Worm (Caenorhabditis elegans) whole organism, L2 larva: ENCODE data around the gene F41D9.2.
A peak's percentile ranks its signal among the peaks of the same experiment; 100 is the strongest.

Experiments used
- C34F6.9 ChIP-seq: fragments of 150-350 bp; optimal IDR thresholded peaks from 2 replicates; lab custom pipeline; 2014; ENCODE audit warnings: missing biosample characterization, missing genetic modification characterization
- F13H6.1 ChIP-seq: sonication (generic microtip); optimal IDR thresholded peaks from 2 replicates; lab custom pipeline; 2016; ENCODE audit warnings: missing genetic modification characterization, missing compliant biosample characterization
- R02D3.7 ChIP-seq: fragments of 150-350 bp; optimal IDR thresholded peaks from 2 replicates; lab custom pipeline; 2014; ENCODE audit warnings: missing biosample characterization, missing genetic modification characterization
- Y55F3AM.14 ChIP-seq: fragments of 200-800 bp; sonication (Bioruptor generic); optimal IDR thresholded peaks from 2 replicates; lab custom pipeline; 2018; ENCODE audit warnings: mild to moderate bottlenecking, missing genetic modification characterization, missing compliant biosample characterization
- ZK546.5 ChIP-seq: sonication (generic microtip); optimal IDR thresholded peaks from 2 replicates; lab custom pipeline; 2017; ENCODE audit warnings: missing biosample characterization, missing genetic modification characterization
- alr-1 ChIP-seq: fragments of 150-350 bp; optimal IDR thresholded peaks from 2 replicates; lab custom pipeline; 2014; ENCODE audit warnings: missing biosample characterization, missing genetic modification characterization
- aly-2 ChIP-seq: fragments of 150-350 bp; optimal IDR thresholded peaks from 2 replicates; lab custom pipeline; 2014; ENCODE audit warnings: missing biosample characterization, missing genetic modification characterization
- ama-1 ChIP-seq: fragments of 150-350 bp; optimal IDR thresholded peaks from 2 replicates; lab custom pipeline; 2018; ENCODE audit warnings: inconsistent platforms
- blmp-1 ChIP-seq: sonication (generic microtip); optimal IDR thresholded peaks from 2 replicates; lab custom pipeline; 2017; ENCODE audit warnings: missing genetic modification characterization, mild to moderate bottlenecking, missing compliant biosample characterization, antibody characterized with exemption, moderate library complexity; ENCODE audit not compliant: insufficient read depth
- ceh-16 ChIP-seq: fragments of 150-350 bp; optimal IDR thresholded peaks from 2 replicates; lab custom pipeline; 2014; ENCODE audit warnings: missing biosample characterization, missing genetic modification characterization
- ceh-82 ChIP-seq: fragments of 150-350 bp; optimal IDR thresholded peaks from 2 replicates; lab custom pipeline; 2014; ENCODE audit warnings: missing biosample characterization, missing genetic modification characterization
- dmd-4 ChIP-seq: sonication (generic microtip); optimal IDR thresholded peaks from 2 replicates; lab custom pipeline; 2017; ENCODE audit warnings: missing biosample characterization, missing genetic modification characterization
- egl-27 ChIP-seq: sonication (generic microtip); optimal IDR thresholded peaks from 3 replicates; lab custom pipeline; 2017; ENCODE audit warnings: missing biosample characterization, missing genetic modification reagents, missing genetic modification characterization
- elt-1 ChIP-seq: fragments of 150-350 bp; optimal IDR thresholded peaks from 2 replicates; lab custom pipeline; 2014; ENCODE audit warnings: missing biosample characterization, missing genetic modification characterization
- elt-3 ChIP-seq: sonication (generic microtip); optimal IDR thresholded peaks from 2 replicates; lab custom pipeline; 2017; ENCODE audit warnings: missing biosample characterization, missing genetic modification characterization
- fos-1 ChIP-seq: fragments of 150-350 bp; optimal IDR thresholded peaks from 2 replicates; lab custom pipeline; 2014; ENCODE audit warnings: missing biosample characterization, missing genetic modification characterization
- gmeb-1 ChIP-seq: fragments of 150-350 bp; optimal IDR thresholded peaks from 2 replicates; lab custom pipeline; 2014; ENCODE audit warnings: missing biosample characterization, missing genetic modification characterization
- lin-11 ChIP-seq: fragments of 150-350 bp; sonication (generic microtip); optimal IDR thresholded peaks from 2 replicates; lab custom pipeline; 2014; ENCODE audit warnings: missing biosample characterization, missing genetic modification characterization, inconsistent platforms, mixed read lengths
- lin-13 ChIP-seq: fragments of 150-350 bp; optimal IDR thresholded peaks from 2 replicates; lab custom pipeline; 2014; ENCODE audit warnings: missing biosample characterization, missing genetic modification reagents, missing genetic modification characterization
- lin-39 ChIP-seq: fragments of 150-350 bp; optimal IDR thresholded peaks from 2 replicates; lab custom pipeline; 2014; ENCODE audit warnings: missing biosample characterization, missing genetic modification reagents, missing genetic modification characterization
- lsy-2 ChIP-seq, 2 experiments: fragments of 150-350 bp in 1 of 2; sonication (generic microtip) in 1 of 2; optimal IDR thresholded peaks; 2 replicates each; lab custom pipeline; 2014 to 2017; ENCODE audit warnings: missing biosample characterization in 2 of 2, missing genetic modification characterization in 2 of 2
- mab-5 ChIP-seq: fragments of 150-350 bp; optimal IDR thresholded peaks from 2 replicates; lab custom pipeline; 2014; ENCODE audit warnings: missing biosample characterization, missing genetic modification characterization
- mbf-1 ChIP-seq: sonication (generic microtip); optimal IDR thresholded peaks from 2 replicates; lab custom pipeline; 2017; ENCODE audit warnings: missing biosample characterization, missing genetic modification characterization
- mdl-1 ChIP-seq, 2 experiments: fragments of 150-350 bp in 1 of 2; sonication (generic microtip) in 1 of 2; optimal IDR thresholded peaks; 2 replicates each; lab custom pipeline; 2017; ENCODE audit warnings: missing biosample characterization in 2 of 2, missing genetic modification characterization in 2 of 2
- nhr-10 ChIP-seq: sonication (generic microtip); optimal IDR thresholded peaks from 2 replicates; lab custom pipeline; 2017; ENCODE audit warnings: missing biosample characterization, missing genetic modification characterization
- nhr-11 ChIP-seq: fragments of 150-350 bp; optimal IDR thresholded peaks from 2 replicates; lab custom pipeline; 2014; ENCODE audit warnings: missing biosample characterization, missing genetic modification characterization
- nhr-12 ChIP-seq: fragments of 150-350 bp; optimal IDR thresholded peaks from 2 replicates; lab custom pipeline; 2014; ENCODE audit warnings: missing biosample characterization, missing genetic modification characterization
- nhr-129 ChIP-seq: fragments of 150-350 bp; optimal IDR thresholded peaks from 2 replicates; lab custom pipeline; 2014; ENCODE audit warnings: missing biosample characterization, missing genetic modification characterization
- nhr-21 ChIP-seq: fragments of 150-350 bp; optimal IDR thresholded peaks from 2 replicates; lab custom pipeline; 2014; ENCODE audit warnings: missing biosample characterization, missing genetic modification characterization
- nhr-23 ChIP-seq: fragments of 150-350 bp; optimal IDR thresholded peaks from 2 replicates; lab custom pipeline; 2014; ENCODE audit warnings: missing biosample characterization, missing genetic modification reagents, missing genetic modification characterization
- nhr-237 ChIP-seq: fragments of 150-350 bp; optimal IDR thresholded peaks from 2 replicates; lab custom pipeline; 2014; ENCODE audit warnings: missing biosample characterization, missing genetic modification characterization
- nhr-25 ChIP-seq: fragments of 150-350 bp; sonication (generic microtip); optimal IDR thresholded peaks from 3 replicates; lab custom pipeline; 2014; ENCODE audit warnings: missing biosample characterization, missing genetic modification characterization
- nhr-6 ChIP-seq: fragments of 150-350 bp; optimal IDR thresholded peaks from 2 replicates; lab custom pipeline; 2014; ENCODE audit warnings: missing biosample characterization, missing genetic modification characterization
- nhr-77 ChIP-seq: fragments of 150-350 bp; optimal IDR thresholded peaks from 2 replicates; lab custom pipeline; 2014; ENCODE audit warnings: missing biosample characterization, missing genetic modification characterization
- peb-1 ChIP-seq: fragments of 150-350 bp; optimal IDR thresholded peaks from 2 replicates; lab custom pipeline; 2014; ENCODE audit warnings: missing biosample characterization, missing genetic modification characterization
- sem-4 ChIP-seq: fragments of 150-350 bp; optimal IDR thresholded peaks from 2 replicates; lab custom pipeline; 2014; ENCODE audit warnings: missing biosample characterization, missing genetic modification reagents, missing genetic modification characterization
- skn-1 ChIP-seq: sonication (generic microtip); optimal IDR thresholded peaks from 2 replicates; lab custom pipeline; 2017; ENCODE audit warnings: missing biosample characterization, missing genetic modification characterization
- sma-3 ChIP-seq: sonication (generic microtip); optimal IDR thresholded peaks from 2 replicates; lab custom pipeline; 2016; ENCODE audit warnings: missing genetic modification reagents, missing genetic modification characterization, missing compliant biosample characterization
- sma-9 ChIP-seq, 2 experiments: fragments of 150-350 bp in 1 of 2; sonication (generic microtip) in 1 of 2; optimal IDR thresholded peaks; 2 replicates each; lab custom pipeline; 2014 to 2016; ENCODE audit warnings: missing genetic modification characterization in 2 of 2, mild to moderate bottlenecking in 1 of 2, missing biosample characterization in 1 of 2, missing compliant biosample characterization in 1 of 2, missing genetic modification reagents in 1 of 2, moderate library complexity in 1 of 2
- snpc-4 ChIP-seq: fragments of 150-350 bp; optimal IDR thresholded peaks from 2 replicates; lab custom pipeline; 2014; ENCODE audit warnings: missing biosample characterization, missing genetic modification characterization
- unc-39 ChIP-seq: fragments of 150-350 bp; optimal IDR thresholded peaks from 2 replicates; lab custom pipeline; 2014; ENCODE audit warnings: missing biosample characterization, missing genetic modification characterization
- unc-55 ChIP-seq: fragments of 150-350 bp; sonication (generic microtip); optimal IDR thresholded peaks from 3 replicates; lab custom pipeline; 2014; ENCODE audit warnings: missing biosample characterization, missing genetic modification reagents, missing genetic modification characterization
- unc-62 ChIP-seq: fragments of 150-350 bp; optimal IDR thresholded peaks from 2 replicates; lab custom pipeline; 2014; ENCODE audit warnings: missing biosample characterization, missing genetic modification reagents, missing genetic modification characterization
- zag-1 ChIP-seq: fragments of 150-350 bp; optimal IDR thresholded peaks from 2 replicates; lab custom pipeline; 2014; ENCODE audit warnings: missing biosample characterization, missing genetic modification characterization
- ztf-1 ChIP-seq: fragments of 200-800 bp; sonication (Bioruptor generic); conservative IDR thresholded peaks from 2 replicates; pipeline ENCODE4 v1.3.6; 2022; ENCODE audit warnings: missing genetic modification characterization, missing compliant biosample characterization
- ztf-11 ChIP-seq: sonication (generic microtip); optimal IDR thresholded peaks from 2 replicates; lab custom pipeline; 2017; ENCODE audit warnings: missing biosample characterization, missing genetic modification characterization
- ztf-4 ChIP-seq: fragments of 150-350 bp; optimal IDR thresholded peaks from 2 replicates; lab custom pipeline; 2014; ENCODE audit warnings: missing biosample characterization, missing genetic modification characterization

Gene F41D9.2

ce11 chrX:8408267-8408666 is 23.5 kb upstream of the F41D9.2 start, which contains the start of gene sulp-3:
TSS of gene sulp-3 (minus strand) at chrX:8408367.
- TF ChIP-seq nhr-11 (tag; lab: Kevin White, UChicago) (no peak), ztf-4 (tag; lab: Kevin White, UChicago) (no peak), R02D3.7 (no peak), elt-3 (no peak)

- no peak for TF ChIP-seq nhr-12 (tag; lab: Kevin White, UChicago)
- no peak for TF ChIP-seq nhr-10 (tag; lab: Kevin White, UChicago)
- no peak for TF ChIP-seq unc-39 (tag; lab: Kevin White, UChicago)
- TF ChIP-seq nhr-6 (tag; lab: Kevin White, UChicago) = no peak
- no peak for TF ChIP-seq ama-1
- TF ChIP-seq mbf-1 = no peak
- TF ChIP-seq R02D3.7 = no peak
- TF ChIP-seq ztf-4 (tag; lab: Kevin White, UChicago) = no peak
- TF ChIP-seq gmeb-1 (tag; lab: Kevin White, UChicago) = no peak
- no peak for TF ChIP-seq zag-1
- no peak for TF ChIP-seq egl-27 (tag; lab: Kevin White, UChicago)
- TF ChIP-seq, all 48 proteins: peak for 0
Observed at ce11 chrX:8406815-8407214, 22.1 kb upstream of the F41D9.2 start.

DNA sequence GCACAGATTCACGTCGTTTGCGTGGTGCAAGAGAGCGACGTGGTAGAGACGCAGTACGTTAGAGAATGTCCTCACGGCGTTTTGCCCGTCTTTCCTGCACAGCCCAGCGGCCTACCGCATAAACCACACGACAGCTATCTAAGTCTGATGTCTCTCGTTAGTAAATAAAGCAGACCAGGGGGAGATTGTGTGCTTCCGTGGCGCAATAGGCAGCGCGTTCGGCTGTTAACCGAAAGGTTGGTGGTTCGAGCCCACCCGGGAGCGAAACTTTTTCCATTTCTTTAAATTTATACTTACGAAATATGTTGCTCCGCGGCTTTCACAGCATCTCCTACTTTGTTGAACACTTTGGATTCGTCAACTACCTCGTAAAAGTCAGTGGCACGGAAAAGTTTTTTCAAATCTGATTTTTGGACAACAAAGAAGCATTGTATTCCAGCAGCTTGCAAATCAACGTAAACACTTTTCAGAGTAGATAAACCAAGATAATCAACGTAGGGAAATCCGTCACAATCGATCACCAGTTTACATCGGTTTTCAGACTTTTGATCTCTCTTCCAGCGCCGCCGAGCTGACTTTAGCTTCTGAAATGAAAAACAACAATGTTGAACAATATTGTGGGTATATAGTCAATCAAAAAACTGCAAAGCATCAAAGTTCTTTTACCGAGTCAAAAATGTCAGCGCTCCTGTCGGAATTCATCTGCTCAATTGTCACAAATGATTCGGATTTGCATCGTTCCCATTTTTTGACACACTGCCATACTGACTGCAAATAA is 19.8 kb upstream of the F41D9.2 start:
- TF ChIP-seq dmd-4 (tag; lab: Kevin White, UChicago) = no peak
- TF ChIP-seq nhr-77 (tag; lab: Kevin White, UChicago) = no peak
- TF ChIP-seq unc-39 (tag; lab: Kevin White, UChicago) = no peak
- no peak for TF ChIP-seq nhr-237 (tag; lab: Kevin White, UChicago)
- TF ChIP-seq nhr-6 (tag; lab: Kevin White, UChicago) = peak; percentile 93
- TF ChIP-seq blmp-1 (tag; lab: Kevin White, UChicago) = peak; percentile 67
- TF ChIP-seq skn-1 (tag; lab: Kevin White, UChicago) = no peak
- TF ChIP-seq nhr-129 = peak; percentile 95
- peak; percentile 81 for TF ChIP-seq gmeb-1 (tag; lab: Kevin White, UChicago)
- peak; percentile 74 to 78 for TF ChIP-seq lsy-2 (tag; optimal IDR thresholded peaks at IDR 0.05; lab: Kevin White, UChicago)
- no peak for TF ChIP-seq alr-1 (tag; lab: Kevin White, UChicago)
- TF ChIP-seq nhr-11 (tag; lab: Kevin White, UChicago) = no peak
- TF ChIP-seq F13H6.1 (tag; lab: Kevin White, UChicago) = peak; percentile 96
- peak; percentile 10 for TF ChIP-seq ceh-82
- TF ChIP-seq mdl-1 (tag; optimal IDR thresholded peaks at IDR 0.05; lab: Kevin White, UChicago) = peak; percentile 64 to 83
- TF ChIP-seq ztf-1 (GFP tag; lab: Robert Waterston, UW) = no peak
- peak; percentile 89 for TF ChIP-seq nhr-21 (tag; lab: Kevin White, UChicago)
- TF ChIP-seq sma-9 (GFP tag; optimal IDR thresholded peaks at IDR 0.05; lab: Kevin White, UChicago) = peak; percentile 93
- no peak for TF ChIP-seq sma-9 (tag; optimal IDR thresholded peaks at IDR 0.05; lab: Kevin White, UChicago)
- TF ChIP-seq sma-3 (GFP tag; lab: Kevin White, UChicago) = peak; percentile 88
- peak; percentile 56 for TF ChIP-seq ztf-11 (tag; lab: Kevin White, UChicago)
- peak; percentile 88 for TF ChIP-seq lin-13 (GFP tag; lab: Kevin White, UChicago)
- TF ChIP-seq aly-2 (tag; lab: Kevin White, UChicago) = no peak
- peak; percentile 92 for TF ChIP-seq Y55F3AM.14 (GFP tag; lab: Kevin White, UChicago)
- TF ChIP-seq elt-3 = no peak
- peak; percentile 16 for TF ChIP-seq unc-62 (GFP tag; lab: Kevin White, UChicago)
- peak; percentile 92 for TF ChIP-seq lin-11 (tag; lab: Kevin White, UChicago)
- TF ChIP-seq ZK546.5 (tag; lab: Kevin White, UChicago) = no peak
- peak; percentile 71 for TF ChIP-seq mab-5 (tag; lab: Kevin White, UChicago)
- no peak for TF ChIP-seq nhr-23 (tag; lab: Kevin White, UChicago)
- TF ChIP-seq unc-55 (GFP tag; lab: Kevin White, UChicago) = peak; percentile 83
- peak; percentile 37 for TF ChIP-seq zag-1
- TF ChIP-seq egl-27 (tag; lab: Kevin White, UChicago) = peak; percentile 83
- TF ChIP-seq nhr-10 (tag; lab: Kevin White, UChicago) = peak; percentile 26
- TF ChIP-seq elt-1 (tag; lab: Kevin White, UChicago) = no peak
- TF ChIP-seq mbf-1 = no peak
- peak; percentile 85 for TF ChIP-seq nhr-25 (tag; lab: Kevin White, UChicago)
- TF ChIP-seq nhr-12 (tag; lab: Kevin White, UChicago) = peak; percentile 32
- TF ChIP-seq sem-4 (tag; lab: Kevin White, UChicago) = peak; percentile 72
- no peak for TF ChIP-seq ama-1
- TF ChIP-seq C34F6.9 (tag; lab: Kevin White, UChicago) = peak; percentile 87
- TF ChIP-seq peb-1 (tag; lab: Kevin White, UChicago) = no peak
- TF ChIP-seq R02D3.7 = no peak
- TF ChIP-seq fos-1 (tag; lab: Kevin White, UChicago) = peak; percentile 76
- peak; percentile 16 for TF ChIP-seq snpc-4 (tag; lab: Kevin White, UChicago)
- peak; percentile 51 for TF ChIP-seq ceh-16 (tag; lab: Kevin White, UChicago)
- no peak for TF ChIP-seq lin-39 (tag; lab: Kevin White, UChicago)
